Fruit fly (Drosophila melanogaster) S2 (cell line): ENCODE measurements around the gene CG11267.

Experiments
- CG8478 ChIP-seq: fragments of >200 bp; optimal IDR thresholded peaks from 2 replicates; lab custom pipeline; 2018
- CTCF ChIP-seq, 2 experiments: fragments of >200 bp; optimal IDR thresholded peaks; 2 replicates each; lab custom pipeline; 2018

The CG11267 gene

DNA sequence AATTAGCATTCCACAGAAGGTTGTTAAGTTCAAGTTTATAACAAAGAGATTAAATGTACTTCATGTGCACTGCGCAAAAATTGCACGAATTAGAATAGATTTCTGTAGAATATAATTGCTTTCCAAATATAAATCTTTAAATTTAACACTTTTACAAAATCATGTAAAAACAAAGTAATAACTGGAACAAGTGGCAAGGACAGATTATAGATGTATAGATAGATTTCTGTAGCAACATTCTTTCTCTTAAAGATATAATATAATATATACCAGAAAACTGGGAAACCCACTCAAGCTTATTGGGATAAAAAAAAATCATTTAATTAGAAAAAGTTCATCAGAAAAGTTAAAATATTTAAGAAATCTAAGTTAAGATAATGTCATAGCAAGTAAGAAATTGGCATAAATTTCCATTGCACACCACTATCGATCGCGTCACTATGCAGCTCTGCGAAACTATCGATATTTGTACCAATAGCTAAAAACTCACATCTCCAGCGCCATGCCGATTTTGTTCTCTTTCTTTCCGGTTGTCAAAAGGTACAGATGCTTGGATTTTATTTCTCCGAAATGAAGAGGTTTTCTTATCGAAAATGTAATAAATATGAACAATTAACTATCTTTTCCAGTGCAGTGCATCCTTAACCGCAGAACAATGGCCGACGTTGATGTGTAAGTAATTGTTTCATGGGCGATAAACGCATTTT, 7.2 kb downstream of the CG11267 start, which contains the start of gene RpS12:
Gene RpS12 (plus strand): TSS at position 499 of the 707 bp plus-strand sequence.
- no peak for TF ChIP-seq CG8478 (lab: Kevin White, UChicago)
- no peak for TF ChIP-seq CTCF (optimal IDR thresholded peaks at IDR 0.05; lab: Kevin White, UChicago)

- TF ChIP-seq CG8478 (lab: Kevin White, UChicago) (no peak), CTCF (optimal IDR thresholded peaks at IDR 0.05; lab: Kevin White, UChicago) (no peak)
These were observed 10.5 kb downstream of the CG11267 start, which contains the start of gene Zmynd10 for dm6 chr3L:13026337-13026736. Gene Zmynd10, minus strand, starts transcription at chr3L:13026437.

- no peak for TF ChIP-seq CTCF (optimal IDR thresholded peaks at IDR 0.05; lab: Kevin White, UChicago)
- no peak for TF ChIP-seq CG8478 (lab: Kevin White, UChicago)
These were observed 11.0 kb downstream of the CG11267 start for dm6 chr3L:13026872-13027271.

DNA sequence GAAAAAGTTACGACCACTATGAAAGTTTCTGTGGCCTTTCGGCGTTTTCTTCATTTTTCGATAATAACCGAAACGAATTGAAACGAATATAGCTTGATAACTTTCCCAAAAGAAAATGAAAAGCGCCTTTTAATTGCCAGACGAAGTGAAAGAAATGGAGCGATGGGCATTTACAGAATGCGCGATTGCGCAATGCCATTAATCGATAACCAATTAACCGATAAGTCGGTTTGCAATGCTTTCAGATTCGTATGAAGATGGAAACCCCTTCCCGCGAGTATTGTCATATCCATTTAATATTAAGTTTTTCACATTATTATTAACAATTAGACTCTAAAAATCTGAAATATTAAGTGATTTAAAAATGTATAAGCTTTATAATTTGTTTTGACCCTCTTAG, 11.5 kb downstream of the CG11267 start:
- no peak for TF ChIP-seq CG8478 (lab: Kevin White, UChicago)
- no peak for TF ChIP-seq CTCF (optimal IDR thresholded peaks at IDR 0.05; lab: Kevin White, UChicago)

dm6 chr3L:13028740-13029139, 12.9 kb downstream of the CG11267 start, which contains the start of gene CG17672:
Gene CG17672, plus strand, starts transcription at chr3L:13028962.
- TF ChIP-seq CTCF (optimal IDR thresholded peaks at IDR 0.05; lab: Kevin White, UChicago) (no peak), CG8478 (lab: Kevin White, UChicago) (no peak)

DNA sequence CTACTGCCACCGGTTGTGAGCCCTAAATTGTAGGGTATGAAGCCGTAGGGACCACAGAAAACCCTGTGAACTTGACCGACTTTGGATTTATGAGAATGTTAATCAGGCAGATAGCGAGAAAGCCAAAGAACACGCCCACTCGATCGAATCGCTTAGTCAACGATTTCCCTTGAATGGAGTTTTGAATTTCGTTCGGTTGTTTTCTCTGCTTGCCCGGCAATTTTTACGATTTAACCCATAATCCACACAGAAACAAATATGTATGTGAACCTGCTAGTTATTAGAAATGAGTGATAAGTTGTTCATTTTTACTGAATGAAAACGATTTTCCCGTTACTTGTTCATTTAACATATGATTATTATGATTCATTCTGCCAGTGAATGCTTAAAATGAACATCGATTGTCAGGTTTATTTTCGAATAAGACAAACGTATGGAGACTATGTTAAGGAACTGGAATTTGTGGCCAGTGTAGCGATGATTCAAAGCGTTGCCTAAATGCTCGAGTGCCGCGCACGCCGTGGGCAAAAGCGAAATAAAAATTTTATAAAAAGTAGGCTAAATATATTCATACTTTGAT, 14.3 kb downstream of the CG11267 start:
- TF ChIP-seq CTCF (optimal IDR thresholded peaks at IDR 0.05; lab: Kevin White, UChicago) (no peak), CG8478 (lab: Kevin White, UChicago) (no peak)

- TF ChIP-seq CG8478 (lab: Kevin White, UChicago) = no peak
- no peak for TF ChIP-seq CTCF (optimal IDR thresholded peaks at IDR 0.05; lab: Kevin White, UChicago)
These were observed 15.5 kb downstream of the CG11267 start for dm6 chr3L:13031326-13031725.

dm6 chr3L:13032085-13032914, 16.4 kb downstream of the CG11267 start:
- TF ChIP-seq CG8478 (lab: Kevin White, UChicago) = no peak

DNA sequence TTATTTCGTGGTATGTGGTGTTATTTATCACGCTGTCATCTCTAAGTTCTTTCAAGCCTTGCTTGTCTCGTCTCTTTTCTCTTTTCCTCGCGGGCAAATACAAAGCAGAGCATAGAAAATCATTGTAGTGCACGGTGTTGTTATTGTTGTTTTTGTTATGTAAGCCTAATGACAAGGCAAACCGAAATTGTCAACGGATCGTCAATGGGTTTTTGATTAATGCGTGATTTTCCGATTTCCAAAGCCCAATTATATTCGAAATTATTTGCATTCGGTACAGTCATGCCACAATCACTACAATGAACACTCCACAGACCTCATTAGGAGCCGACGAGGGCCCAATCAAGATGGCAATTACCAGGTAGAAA, 17.0 kb downstream of the CG11267 start:
- no peak for TF ChIP-seq CTCF (optimal IDR thresholded peaks at IDR 0.05; lab: Kevin White, UChicago)
- no peak for TF ChIP-seq CG8478 (lab: Kevin White, UChicago)

dm6 chr3L:13033361-13033760, 17.5 kb downstream of the CG11267 start:
- no peak for TF ChIP-seq CG8478 (lab: Kevin White, UChicago)
- TF ChIP-seq CTCF (optimal IDR thresholded peaks at IDR 0.05; lab: Kevin White, UChicago) = no peak

dm6 chr3L:13036706-13037457, 21.0 kb downstream of the CG11267 start, which contains the start of gene Srrm1:
Gene Srrm1, plus strand, starts transcription at chr3L:13036821.
- TF ChIP-seq CG8478 (lab: Kevin White, UChicago) (no peak), CTCF (optimal IDR thresholded peaks at IDR 0.05; lab: Kevin White, UChicago) (peak; percentile 21 to 55)

dm6 chr3L:13040849-13041248, 25.0 kb downstream of the CG11267 start:
- TF ChIP-seq CG8478 (lab: Kevin White, UChicago) (no peak), CTCF (optimal IDR thresholded peaks at IDR 0.05; lab: Kevin White, UChicago) (no peak)

DNA sequence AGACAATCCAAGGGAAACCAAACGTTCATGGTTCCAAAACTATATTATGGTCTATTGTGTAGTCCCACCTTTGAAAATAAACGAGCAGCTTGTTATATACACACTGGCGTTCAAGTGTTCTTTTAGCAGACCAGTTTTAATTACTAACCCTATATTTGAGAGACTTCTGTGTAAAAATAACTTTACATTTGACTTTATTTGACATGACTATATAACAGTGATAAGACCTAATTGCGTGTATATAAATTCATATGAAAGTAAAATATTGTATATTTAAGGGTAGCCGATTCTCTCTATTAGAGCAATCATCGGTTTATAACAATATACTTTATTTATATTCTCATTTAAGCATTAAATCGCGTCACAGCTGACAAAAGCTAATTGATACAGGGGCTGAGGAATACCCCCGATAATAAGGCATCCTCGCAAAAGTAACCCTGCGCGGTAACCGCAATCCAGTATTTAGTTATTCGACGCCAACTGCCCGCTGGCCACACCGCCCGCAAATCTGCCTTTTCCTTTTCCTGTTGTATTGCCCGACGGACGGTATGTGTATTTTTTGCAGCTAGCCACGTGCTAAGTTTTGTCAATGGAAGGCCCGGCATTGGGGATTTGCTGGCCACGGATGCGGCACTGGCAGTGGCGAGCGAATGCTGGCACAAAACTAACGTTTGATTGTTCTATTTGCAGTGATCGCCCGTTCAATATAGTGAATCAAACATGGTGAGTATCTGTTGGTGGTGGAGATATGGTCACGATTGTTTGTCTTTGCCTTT, 25.6 kb downstream of the CG11267 start, which contains the start of gene RpS4:
Gene RpS4 (plus strand): TSS at position 465 of the 776 bp plus-strand sequence.
- TF ChIP-seq CG8478 (lab: Kevin White, UChicago) (no peak), CTCF (optimal IDR thresholded peaks at IDR 0.05; lab: Kevin White, UChicago) (peak in 1 of 2 experiments; percentile 41)
